Fruit fly (Drosophila melanogaster) whole organism, larva: ENCODE measurements around the gene CG46281.

Source experiments
- noc ChIP-seq: fragments of 200-800 bp; sonication (Bioruptor generic); optimal IDR thresholded peaks from 3 replicates; lab custom pipeline; 2019; ENCODE audit warnings: missing biosample characterization, mild to moderate bottlenecking, missing genetic modification characterization, moderate library complexity

Gene CG46281

dm6 chr3R:13015811-13016766 lies 14.0 kb downstream of the CG46281 start:
- peak; percentile 21 for TF ChIP-seq noc

dm6 chr3R:13015402-13015801 lies 14.7 kb downstream of the CG46281 start:
- no peak for TF ChIP-seq noc

- peak; percentile 31 for TF ChIP-seq noc
Observed at dm6 chr3R:13014168-13014881, 15.8 kb downstream of the CG46281 start.

dm6 chr3R:13012990-13013389 lies 17.1 kb downstream of the CG46281 start:
- no peak for TF ChIP-seq noc

dm6 chr3R:13012351-13012750 lies 17.8 kb downstream of the CG46281 start:
- peak; percentile 76 for TF ChIP-seq noc

dm6 chr3R:13011621-13011963 lies 18.5 kb downstream of the CG46281 start, which contains the start of gene CtBP:
CtBP (plus strand) TSS chr3R:13011649.
- no peak for TF ChIP-seq noc

- TF ChIP-seq noc = no peak
Observed at dm6 chr3R:13010905-13011620, 19.0 kb downstream of the CG46281 start, which contains the start of gene CG8031. CG8031 (minus strand) TSS chr3R:13011310.

- TF ChIP-seq noc = no peak
Observed at dm6 chr3R:13009595-13009994, 20.5 kb downstream of the CG46281 start, which contains the start of gene CG11656. CG11656 (plus strand) TSS chr3R:13009895.

dm6 chr3R:12998234-12998591 lies 31.9 kb downstream of the CG46281 start:
- TF ChIP-seq noc = no peak

- no peak for TF ChIP-seq noc
Observed at dm6 chr3R:12997550-12998233, 32.4 kb downstream of the CG46281 start, which contains the start of the genes CG17327, CG44194 and CG7518. CG17327 (minus strand) TSS chr3R:12997726. CG44194 (minus strand) TSS chr3R:12997726. CG7518 (plus strand) TSS chr3R:12998089.

- no peak for TF ChIP-seq noc
Observed at dm6 chr3R:12995522-12995921, 34.6 kb downstream of the CG46281 start, which contains the start of gene CG7488. CG7488 (plus strand) TSS chr3R:12995620.

- no peak for TF ChIP-seq noc
Observed at dm6 chr3R:12995047-12995446, 35.1 kb downstream of the CG46281 start, which contains the start of gene yellow-f2. yellow-f2 (minus strand) TSS chr3R:12995147.

dm6 chr3R:12993018-12993417 lies 37.1 kb downstream of the CG46281 start, which contains the start of gene yellow-f:
yellow-f (minus strand) TSS chr3R:12993201.
- no peak for TF ChIP-seq noc

dm6 chr3R:12988411-12988810 lies 41.7 kb downstream of the CG46281 start, which contains the start of gene CG14383:
CG14383 (minus strand) TSS chr3R:12988511.
- no peak for TF ChIP-seq noc

dm6 chr3R:12985828-12986530 lies 44.1 kb downstream of the CG46281 start, which contains the start of gene CG31342:
CG31342 (plus strand) TSS chr3R:12986041.
- no peak for TF ChIP-seq noc
